Worm (Caenorhabditis elegans): ENCODE results near the gene F56D6.8.

- TF ChIP-seq nhr-11 (tag; optimal IDR thresholded peaks at IDR 0.05), result no peak
- TF ChIP-seq aly-2 (tag; optimal IDR thresholded peaks at IDR 0.05), result no peak
- TF ChIP-seq snpc-4 (tag; optimal IDR thresholded peaks at IDR 0.05), result no peak
- no peak for TF ChIP-seq ama-1 (optimal IDR thresholded peaks at IDR 0.05)
- no peak for TF ChIP-seq ceh-63 (GFP tag; optimal IDR thresholded peaks at IDR 0.05)
- no peak for TF ChIP-seq ceh-82 (tag; optimal IDR thresholded peaks at IDR 0.05)
- TF ChIP-seq tbx-2 (tag; optimal IDR thresholded peaks at IDR 0.05), result no peak
- TF ChIP-seq dpl-1 (GFP tag; optimal IDR thresholded peaks at IDR 0.05), result no peak
- no peak for TF ChIP-seq fkh-4 (tag; optimal IDR thresholded peaks at IDR 0.05; ENCODE audit: borderline replicate concordance)
Observed at ce11 chrIV:3914462-3914861, 20.2 kb upstream of the F56D6.8 start, which contains the start of gene F56D6.19.

All from whole organism, L1 larva.